Worm (Caenorhabditis elegans): ENCODE measurements around the gene bigr-1.

DNA sequence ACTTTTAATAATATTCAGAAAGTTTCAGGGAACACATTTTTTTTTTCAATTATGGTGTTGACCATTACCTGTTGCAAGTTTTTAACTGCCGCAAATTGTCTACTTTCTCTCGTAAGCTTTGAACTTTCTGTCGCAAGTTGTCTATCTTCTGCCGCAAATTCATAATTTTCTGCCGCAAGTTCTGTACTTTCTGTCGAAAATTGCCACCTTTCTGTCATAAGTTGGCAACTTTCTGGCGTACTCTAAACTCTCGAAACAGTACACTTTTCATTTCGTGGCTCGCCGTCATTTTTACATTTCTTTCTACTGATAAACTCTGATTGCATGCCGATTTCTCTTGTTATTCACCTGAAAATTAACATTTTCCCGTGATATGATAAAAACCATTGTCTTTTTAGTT, 26.1 kb upstream of the bigr-1 start:
- no peak for TF ChIP-seq ztf-11 (tag; optimal IDR thresholded peaks at IDR 0.05)
- no peak for TF ChIP-seq nhr-237 (tag; optimal IDR thresholded peaks at IDR 0.05)
- TF ChIP-seq blmp-1 (tag; optimal IDR thresholded peaks at IDR 0.05), result no peak
- no peak for TF ChIP-seq mab-5 (tag; optimal IDR thresholded peaks at IDR 0.05)
- no peak for TF ChIP-seq hlh-1 (tag; optimal IDR thresholded peaks at IDR 0.05)
- no peak for TF ChIP-seq unc-62 (GFP tag; optimal IDR thresholded peaks at IDR 0.05)
- no peak for TF ChIP-seq zip-8 (tag; optimal IDR thresholded peaks at IDR 0.05)
- no peak for TF ChIP-seq snpc-4 (tag; optimal IDR thresholded peaks at IDR 0.05)
- TF ChIP-seq pha-4 (tag; optimal IDR thresholded peaks at IDR 0.05), result no peak
- no peak for TF ChIP-seq elt-3 (tag; optimal IDR thresholded peaks at IDR 0.05)
- no peak for TF ChIP-seq nhr-2 (tag; optimal IDR thresholded peaks at IDR 0.05)
- no peak for TF ChIP-seq tbx-8 (GFP tag; optimal IDR thresholded peaks at IDR 0.05)
- TF ChIP-seq mep-1 (tag; optimal IDR thresholded peaks at IDR 0.05), result no peak
- TF ChIP-seq unc-39 (tag; optimal IDR thresholded peaks at IDR 0.05), result no peak
